Fruit fly (Drosophila melanogaster) whole organism, pupa: ENCODE data around the gene CG1575.

Experiments used
- CG10348 ChIP-seq: fragments of 200-800 bp; sonication (Bioruptor generic); IDR thresholded peaks from 2 replicates; pipeline ENCODE4 v1.3.6; 2022; ENCODE audit warnings: missing biosample characterization, missing genetic modification characterization
- CG12605 ChIP-seq: fragments of 200-800 bp; sonication (Bioruptor generic); IDR thresholded peaks from 2 replicates; pipeline ENCODE4 v1.3.6; 2022; ENCODE audit warnings: missing biosample characterization, missing genetic modification characterization
- CG13204 ChIP-seq: fragments of 200-800 bp; sonication (Bioruptor generic); optimal IDR thresholded peaks from 2 replicates; lab custom pipeline; 2018; ENCODE audit warnings: missing biosample characterization, mild to moderate bottlenecking, missing genetic modification characterization, moderate library complexity
- CG14655 ChIP-seq: fragments of 200-800 bp; sonication (Bioruptor generic); optimal IDR thresholded peaks from 3 replicates; lab custom pipeline; 2017; ENCODE audit warnings: mild to moderate bottlenecking, missing biosample characterization, missing genetic modification reagents, missing genetic modification characterization
- CG15710 ChIP-seq: fragments of 200-800 bp; sonication (Bioruptor generic); optimal IDR thresholded peaks from 2 replicates; lab custom pipeline; 2018; ENCODE audit warnings: missing biosample characterization, mild to moderate bottlenecking, missing genetic modification characterization, moderate library complexity
- CG17806 ChIP-seq: fragments of 200-800 bp; sonication (Bioruptor generic); optimal IDR thresholded peaks from 2 replicates; lab custom pipeline; 2018; ENCODE audit warnings: missing biosample characterization, mild to moderate bottlenecking, missing genetic modification characterization, moderate library complexity
- CG32121 ChIP-seq: fragments of 200-800 bp; sonication (Bioruptor generic); IDR thresholded peaks from 2 replicates; pipeline ENCODE4 v1.3.6; 2022; ENCODE audit warnings: missing biosample characterization, missing genetic modification characterization
- CG34367 ChIP-seq: fragments of 200-800 bp; sonication (Bioruptor generic); optimal IDR thresholded peaks from 2 replicates; lab custom pipeline; 2018; ENCODE audit warnings: missing biosample characterization, mild to moderate bottlenecking, missing genetic modification characterization
- CG4496 ChIP-seq: fragments of 200-800 bp; sonication (Bioruptor generic); IDR thresholded peaks from 3 replicates; pipeline ENCODE4 v1.3.6; 2022; ENCODE audit warnings: missing biosample characterization, missing genetic modification characterization
- CG8159 ChIP-seq: fragments of 200-800 bp; sonication (Bioruptor generic); optimal IDR thresholded peaks from 3 replicates; lab custom pipeline; 2018; ENCODE audit warnings: missing biosample characterization, mild to moderate bottlenecking, missing genetic modification characterization, moderate library complexity
- CG8301 ChIP-seq: fragments of 200-800 bp; sonication (Bioruptor generic); optimal IDR thresholded peaks from 2 replicates; lab custom pipeline; 2018; ENCODE audit warnings: missing biosample characterization, mild to moderate bottlenecking, missing genetic modification characterization
- CG9948 ChIP-seq: fragments of 200-800 bp; sonication (Bioruptor generic); optimal IDR thresholded peaks from 2 replicates; lab custom pipeline; 2018; ENCODE audit warnings: missing biosample characterization, mild to moderate bottlenecking, missing genetic modification characterization, moderate library complexity
- D1 ChIP-seq: fragments of 200-800 bp; sonication (Bioruptor generic); optimal IDR thresholded peaks from 2 replicates; lab custom pipeline; 2018; ENCODE audit warnings: missing biosample characterization, mild to moderate bottlenecking, missing genetic modification characterization, moderate library complexity
- EcR ChIP-seq: fragments of 200-800 bp; sonication (Bioruptor generic); optimal IDR thresholded peaks from 3 replicates; lab custom pipeline; 2019; ENCODE audit warnings: missing biosample characterization, missing genetic modification characterization, mild to moderate bottlenecking, moderate library complexity, missing genetic modification reagents
- Ets98B ChIP-seq: fragments of 200-800 bp; sonication (Bioruptor generic); IDR thresholded peaks from 2 replicates; pipeline ENCODE4 v1.3.6; 2022; ENCODE audit warnings: missing biosample characterization, missing genetic modification characterization
- Pif1A ChIP-seq: fragments of 200-800 bp; sonication (Bioruptor generic); optimal IDR thresholded peaks from 3 replicates; lab custom pipeline; 2016; ENCODE audit warnings: missing biosample characterization, missing genetic modification characterization
- Pif1B ChIP-seq: fragments of 200-800 bp; sonication (Bioruptor generic); optimal IDR thresholded peaks from 3 replicates; lab custom pipeline; 2016; ENCODE audit warnings: missing biosample characterization, missing genetic modification characterization
- Snoo ChIP-seq: fragments of 200-800 bp; sonication (Bioruptor generic); optimal IDR thresholded peaks from 3 replicates; lab custom pipeline; 2017; ENCODE audit warnings: missing biosample characterization, mild to moderate bottlenecking, missing genetic modification characterization, inconsistent platforms
- fd96Ca ChIP-seq: fragments of 200-800 bp; sonication (Bioruptor generic); IDR thresholded peaks from 3 replicates; pipeline ENCODE4 v1.3.6; 2022; ENCODE audit warnings: missing biosample characterization, missing genetic modification characterization
- gl ChIP-seq: fragments of 200-800 bp; sonication (Bioruptor generic); optimal IDR thresholded peaks from 2 replicates; lab custom pipeline; 2018; ENCODE audit warnings: missing biosample characterization, mild to moderate bottlenecking, missing genetic modification characterization
- rn ChIP-seq: fragments of 200-800 bp; sonication (Bioruptor generic); IDR thresholded peaks from 2 replicates; pipeline ENCODE4 v1.3.6; 2022; ENCODE audit warnings: missing biosample characterization, missing genetic modification characterization

CG1575 gene

DNA sequence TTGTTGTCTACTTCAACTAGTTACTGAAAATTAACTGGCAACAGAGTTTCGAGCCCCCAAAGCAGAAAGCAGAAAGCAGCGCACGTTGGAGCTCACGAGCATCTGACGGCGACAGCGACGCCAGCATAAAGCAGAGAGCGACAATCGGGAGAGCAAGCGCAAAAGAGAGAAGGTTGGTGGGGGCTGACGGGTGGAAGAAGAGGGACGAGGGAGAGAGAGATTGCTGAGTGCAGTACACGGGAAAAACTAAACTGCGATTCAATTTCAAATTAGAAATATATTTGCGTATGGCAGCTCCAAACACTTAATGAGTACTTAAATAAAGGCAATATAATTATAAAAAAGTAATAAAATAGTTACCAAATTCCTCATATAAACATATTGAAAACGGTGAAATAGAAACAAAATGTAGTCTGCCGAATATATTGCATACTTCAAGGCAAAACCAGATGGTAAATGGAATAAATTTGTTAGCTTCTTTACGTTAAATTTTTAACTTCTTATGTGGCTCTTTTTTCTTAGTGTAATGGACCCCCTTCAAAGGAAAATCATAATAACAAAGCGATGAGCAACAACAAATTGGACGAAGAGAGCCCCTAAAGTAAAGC is 24.6 kb upstream of the CG1575 start:
- TF ChIP-seq Ets98B (GFP tag; lab: Robert Waterston, UW) = peak; percentile 93
- peak; percentile 98 for TF ChIP-seq CG14655
- TF ChIP-seq Snoo (tag; lab: Kevin White, UChicago) = peak; percentile 94
- peak; percentile 85 for TF ChIP-seq CG10348 (GFP tag; lab: Robert Waterston, UW)
- no peak for TF ChIP-seq EcR
- TF ChIP-seq D1 = peak; percentile 87
- TF ChIP-seq CG32121 (GFP tag; lab: Robert Waterston, UW) = peak; percentile 95
- peak; percentile 84 for TF ChIP-seq gl
- peak; percentile 95 for TF ChIP-seq CG8301
- TF ChIP-seq fd96Ca (GFP tag; lab: Robert Waterston, UW) = peak; percentile 72; the same call in 2 of the 3 replicates
- TF ChIP-seq CG4496 (GFP tag; lab: Robert Waterston, UW) = peak; percentile 95
- TF ChIP-seq rn = peak; percentile 83
- peak; percentile 95 for TF ChIP-seq CG17806 (tag; lab: Kevin White, UChicago)
- TF ChIP-seq CG9948 (tag; lab: Kevin White, UChicago) = peak; percentile 95
- peak; percentile 90 for TF ChIP-seq CG12605 (GFP tag; lab: Robert Waterston, UW)
- TF ChIP-seq CG8159 (tag; lab: Kevin White, UChicago) = peak; percentile 97
- TF ChIP-seq Pif1B = peak; percentile 93
- TF ChIP-seq CG13204 (GFP tag; lab: Kevin White, UChicago) = peak; percentile 87
- peak; percentile 91 for TF ChIP-seq Pif1A (GFP tag; lab: Kevin White, UChicago)
- peak; percentile 92 for TF ChIP-seq CG34367 (tag; lab: Kevin White, UChicago)
- TF ChIP-seq CG15710 (tag; lab: Kevin White, UChicago) = peak; percentile 97
- TF ChIP-seq, all 21 proteins: peak for 20

DNA sequence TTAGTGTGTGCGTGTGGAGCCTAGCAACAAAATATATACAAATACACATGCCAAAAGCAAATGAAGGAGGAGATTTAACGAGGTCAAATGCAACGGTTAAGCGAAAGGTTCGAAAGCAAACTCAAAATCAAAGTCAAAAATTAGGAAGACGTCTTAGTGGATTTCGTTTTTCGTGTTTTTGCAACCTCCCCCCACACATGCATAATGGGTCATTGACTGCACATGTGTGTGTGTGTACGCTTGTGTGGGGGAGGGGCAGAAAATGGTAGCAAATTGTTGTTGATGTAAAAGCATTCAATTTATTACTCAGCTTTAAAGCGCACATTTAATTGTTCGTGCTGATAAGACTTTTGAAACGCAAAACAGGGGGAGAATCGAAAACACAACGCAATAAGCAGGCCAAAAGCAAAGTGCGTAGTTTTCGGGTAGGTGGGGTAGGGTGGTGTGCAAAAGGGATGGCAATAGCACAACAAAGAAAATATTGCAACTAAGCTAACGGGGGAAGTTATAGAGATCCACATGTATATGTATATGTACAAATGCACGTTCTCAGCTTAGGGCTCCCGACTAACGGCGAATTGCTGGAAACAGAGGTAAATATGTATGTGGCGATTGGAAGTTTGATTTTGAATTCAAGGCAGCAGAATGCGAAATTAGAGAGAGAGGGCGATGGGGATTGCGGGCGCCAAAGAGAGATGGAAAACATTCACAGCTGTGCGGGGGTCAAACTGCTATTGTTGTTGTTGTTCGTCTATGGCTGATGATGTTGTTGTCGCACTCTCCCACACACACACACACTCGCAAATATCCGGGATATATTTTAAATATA is 23.7 kb upstream of the CG1575 start:
- TF ChIP-seq CG17806 (tag; lab: Kevin White, UChicago) = no peak
- TF ChIP-seq CG10348 (GFP tag; lab: Robert Waterston, UW) = no peak
- TF ChIP-seq CG9948 (tag; lab: Kevin White, UChicago) = no peak
- no peak for TF ChIP-seq CG14655
- no peak for TF ChIP-seq Snoo (tag; lab: Kevin White, UChicago)
- TF ChIP-seq EcR = peak; percentile 93
- no peak for TF ChIP-seq rn
- TF ChIP-seq Pif1B = no peak
- no peak for TF ChIP-seq CG8301
- no peak for TF ChIP-seq D1
- TF ChIP-seq CG8159 (tag; lab: Kevin White, UChicago) = peak; percentile 35
- no peak for TF ChIP-seq CG34367 (tag; lab: Kevin White, UChicago)
- no peak for TF ChIP-seq CG12605 (GFP tag; lab: Robert Waterston, UW)

dm6 chrX:8093722-8094177 is 23.1 kb upstream of the CG1575 start, which contains the start of gene UbcE2H:
TSS of gene UbcE2H (minus strand) at chrX:8094064.
- TF ChIP-seq CG4496 (GFP tag; lab: Robert Waterston, UW) = no peak
- peak; percentile 39 for TF ChIP-seq D1
- TF ChIP-seq CG34367 (tag; lab: Kevin White, UChicago) = no peak
- peak; percentile 28 for TF ChIP-seq Pif1B
- no peak for TF ChIP-seq CG12605 (GFP tag; lab: Robert Waterston, UW)
- TF ChIP-seq Pif1A (GFP tag; lab: Kevin White, UChicago) = peak; percentile 36

DNA sequence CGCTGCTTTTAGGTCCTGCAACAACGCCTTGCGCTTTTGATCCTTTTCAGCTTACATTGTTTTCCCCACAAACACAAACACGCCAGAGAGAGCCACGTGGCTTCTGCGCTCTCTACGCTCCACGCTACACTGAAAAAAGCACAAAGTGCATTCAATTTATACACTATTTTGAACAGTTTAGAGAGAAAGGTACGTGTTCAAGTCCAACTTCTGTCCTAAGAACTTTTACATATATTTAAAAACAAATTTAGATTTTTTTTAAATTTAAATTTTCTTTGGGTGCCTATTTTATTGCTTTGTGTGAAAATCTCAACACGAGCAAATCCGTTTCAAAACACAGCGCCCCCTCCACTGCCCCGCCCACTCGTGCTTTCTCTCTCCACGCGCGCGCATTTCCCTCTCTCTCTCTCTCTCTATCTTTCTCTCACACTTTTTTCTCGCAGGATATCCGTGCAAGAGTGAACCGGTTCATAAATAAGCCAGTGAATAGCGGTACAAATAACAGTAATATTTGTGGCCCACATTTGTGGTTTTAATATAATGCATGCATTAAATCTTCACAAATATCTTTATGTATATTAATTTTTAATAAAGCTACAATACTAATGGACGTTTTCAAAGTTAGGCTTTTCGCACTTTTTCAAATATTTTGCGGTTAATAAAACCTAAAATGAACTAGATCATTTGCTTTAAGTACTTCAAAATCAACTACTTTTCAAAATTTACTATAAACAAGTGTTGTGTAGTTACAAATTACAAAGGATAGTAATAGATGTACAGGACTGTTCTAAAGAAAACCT is 16.6 kb upstream of the CG1575 start:
- peak; percentile 71 for TF ChIP-seq CG34367 (tag; lab: Kevin White, UChicago)
- TF ChIP-seq EcR = no peak
- TF ChIP-seq CG32121 (GFP tag; lab: Robert Waterston, UW) = peak; percentile 87
- TF ChIP-seq CG10348 (GFP tag; lab: Robert Waterston, UW) = 0 out of 2 replicates have a peak, but pooled peaks have one; percentile 24
- TF ChIP-seq CG15710 (tag; lab: Kevin White, UChicago) = peak; percentile 77
- TF ChIP-seq CG12605 (GFP tag; lab: Robert Waterston, UW) = peak; percentile 85
- TF ChIP-seq CG4496 (GFP tag; lab: Robert Waterston, UW) = peak; percentile 93
- peak; percentile 54 for TF ChIP-seq Snoo (tag; lab: Kevin White, UChicago)
- peak; percentile 82 for TF ChIP-seq CG8159 (tag; lab: Kevin White, UChicago)
- TF ChIP-seq Pif1B = peak; percentile 70
- peak; percentile 78 for TF ChIP-seq Pif1A (GFP tag; lab: Kevin White, UChicago)
- peak; percentile 46 for TF ChIP-seq CG13204 (GFP tag; lab: Kevin White, UChicago)
- peak; percentile 81 for TF ChIP-seq CG9948 (tag; lab: Kevin White, UChicago)
- peak; percentile 83 for TF ChIP-seq CG14655
- TF ChIP-seq rn = peak; percentile 25; the same call in 1 of the 2 replicates
- TF ChIP-seq gl = peak; percentile 55
- TF ChIP-seq CG17806 (tag; lab: Kevin White, UChicago) = peak; percentile 79
- peak; percentile 91 for TF ChIP-seq Ets98B (GFP tag; lab: Robert Waterston, UW)
- TF ChIP-seq fd96Ca (GFP tag; lab: Robert Waterston, UW) = peak; percentile 84
- peak; percentile 75 for TF ChIP-seq CG8301
- peak; percentile 34 for TF ChIP-seq D1
- TF ChIP-seq, all 21 proteins: peak for 20

dm6 chrX:8100826-8101079 is 16.1 kb upstream of the CG1575 start:
- TF ChIP-seq D1 = no peak
- TF ChIP-seq CG9948 (tag; lab: Kevin White, UChicago) = no peak
- no peak for TF ChIP-seq CG32121 (GFP tag; lab: Robert Waterston, UW)
- no peak for TF ChIP-seq CG17806 (tag; lab: Kevin White, UChicago)
- TF ChIP-seq CG8301 = no peak
- no peak for TF ChIP-seq Pif1B
- TF ChIP-seq Snoo (tag; lab: Kevin White, UChicago) = no peak
- TF ChIP-seq fd96Ca (GFP tag; lab: Robert Waterston, UW) = no peak
